Fruit fly (Drosophila melanogaster): ENCODE results near the gene CG43231.

DNA sequence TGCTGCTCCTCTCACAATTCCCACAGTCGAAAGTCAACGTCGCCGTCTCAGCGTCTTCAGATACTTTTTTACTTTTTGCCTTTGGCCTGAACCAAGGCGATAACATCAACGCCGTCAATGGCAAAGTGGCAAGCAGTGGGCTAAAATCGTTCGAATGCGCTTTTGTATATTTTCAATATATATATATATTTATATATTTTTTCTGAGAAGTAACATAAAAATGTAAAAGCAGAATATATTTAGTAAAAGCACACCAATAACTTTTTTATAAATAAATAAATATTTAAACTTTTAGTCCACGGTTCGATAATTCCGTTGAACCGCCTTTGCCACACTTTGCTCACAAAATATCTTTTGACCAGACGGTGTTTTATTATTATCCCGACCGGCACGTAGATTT is 45.7 kb downstream of the CG43231 start:
- TF ChIP-seq CG8478 (optimal IDR thresholded peaks at IDR 0.05) (no peak), CTCF (optimal IDR thresholded peaks at IDR 0.05) (no peak)
